Fruit fly (Drosophila melanogaster) whole organism, embryonic: ENCODE measurements around the gene lilli.

Experiments
- Bteb2 ChIP-seq: fragments of 200-800 bp; sonication (Bioruptor generic); optimal IDR thresholded peaks from 2 replicates; lab custom pipeline; 2016; ENCODE audit warnings: missing biosample characterization, missing genetic modification characterization
- CG10431 ChIP-seq: fragments of 200-800 bp; sonication (Bioruptor generic); optimal IDR thresholded peaks from 3 replicates; lab custom pipeline; 2018; ENCODE audit warnings: missing biosample characterization, mild to moderate bottlenecking, missing genetic modification characterization
- CG13424 ChIP-seq: fragments of 200-800 bp; sonication (Bioruptor generic); optimal IDR thresholded peaks from 2 replicates; lab custom pipeline; 2019; ENCODE audit warnings: missing biosample characterization, mild to moderate bottlenecking, missing genetic modification characterization, moderate library complexity
- CG13624 ChIP-seq: fragments of 200-800 bp; sonication (Bioruptor generic); optimal IDR thresholded peaks from 2 replicates; lab custom pipeline; 2016; ENCODE audit warnings: missing biosample characterization, missing genetic modification characterization
- CG15011 ChIP-seq: fragments of 200-800 bp; sonication (Bioruptor generic); optimal IDR thresholded peaks from 3 replicates; lab custom pipeline; 2018; ENCODE audit warnings: missing biosample characterization, mild to moderate bottlenecking, missing genetic modification characterization
- CG17359 ChIP-seq: fragments of 200-800 bp; sonication (Bioruptor generic); optimal IDR thresholded peaks from 3 replicates; lab custom pipeline; 2018; ENCODE audit warnings: missing biosample characterization, mild to moderate bottlenecking, missing genetic modification characterization, moderate library complexity
- CG2120 ChIP-seq: fragments of 200-800 bp; sonication (Bioruptor generic); optimal IDR thresholded peaks from 3 replicates; lab custom pipeline; 2016; ENCODE audit warnings: missing biosample characterization, missing genetic modification characterization
- CG2202 ChIP-seq: fragments of 200-800 bp; sonication (Bioruptor generic); optimal IDR thresholded peaks from 2 replicates; lab custom pipeline; 2018; ENCODE audit warnings: missing biosample characterization, mild to moderate bottlenecking, missing genetic modification characterization
- CG30020 ChIP-seq: fragments of 200-800 bp; optimal IDR thresholded peaks from 2 replicates; lab custom pipeline; 2019; ENCODE audit warnings: missing biosample characterization, mild to moderate bottlenecking, missing genetic modification characterization, moderate library complexity
- CG30431 ChIP-seq: fragments of 200-800 bp; sonication (Bioruptor generic); optimal IDR thresholded peaks from 2 replicates; lab custom pipeline; 2017; ENCODE audit warnings: missing biosample characterization, missing genetic modification characterization
- CG3726 ChIP-seq: fragments of 200-800 bp; sonication (Bioruptor generic); IDR thresholded peaks from 3 replicates; pipeline ENCODE4, ENCODE4 v1.3.6; 2022; ENCODE audit warnings: missing biosample characterization, missing genetic modification characterization
- CG3995 ChIP-seq: fragments of 200-800 bp; sonication (Bioruptor generic); optimal IDR thresholded peaks from 3 replicates; lab custom pipeline; 2016; ENCODE audit warnings: missing biosample characterization, missing genetic modification characterization
- CG4404 ChIP-seq: fragments of 200-800 bp; sonication (Bioruptor generic); IDR thresholded peaks from 2 replicates; pipeline ENCODE4 v1.3.6; 2022; ENCODE audit warnings: missing biosample characterization, missing genetic modification characterization
- CG4617 ChIP-seq: fragments of 200-800 bp; sonication (Bioruptor generic); optimal IDR thresholded peaks from 3 replicates; lab custom pipeline; 2016; ENCODE audit warnings: missing biosample characterization, missing genetic modification characterization, borderline replicate concordance
- CG5245 ChIP-seq: fragments of 200-800 bp; sonication (Bioruptor generic); optimal IDR thresholded peaks from 3 replicates; lab custom pipeline; 2016; ENCODE audit warnings: missing biosample characterization, missing genetic modification characterization
- CG6254 ChIP-seq: fragments of 200-800 bp; sonication (Bioruptor generic); optimal IDR thresholded peaks from 3 replicates; lab custom pipeline; 2017; ENCODE audit warnings: mild to moderate bottlenecking, missing biosample characterization, missing genetic modification reagents, missing genetic modification characterization
- CG7839 ChIP-seq: fragments of 200-800 bp; sonication (Bioruptor generic); optimal IDR thresholded peaks from 3 replicates; lab custom pipeline; 2018; ENCODE audit warnings: missing biosample characterization, mild to moderate bottlenecking, missing genetic modification characterization, moderate library complexity
- CG7987 ChIP-seq: fragments of 200-800 bp; sonication (Bioruptor generic); optimal IDR thresholded peaks from 2 replicates; lab custom pipeline; 2018; ENCODE audit warnings: missing biosample characterization, mild to moderate bottlenecking, missing genetic modification characterization, moderate library complexity
- CG8359 ChIP-seq: fragments of 200-800 bp; sonication (Bioruptor generic); optimal IDR thresholded peaks from 2 replicates; lab custom pipeline; 2017; ENCODE audit warnings: missing biosample characterization, mild to moderate bottlenecking, missing genetic modification characterization, borderline replicate concordance
- D ChIP-seq, 2 experiments: fragments of 200-800 bp in 1 of 2; fragments of >200 bp in 1 of 2; sonication (Bioruptor generic) in 1 of 2; optimal IDR thresholded peaks; 2 replicates in 1 of 2; 3 replicates in 1 of 2; lab custom pipeline; 2017; ENCODE audit warnings: mild to moderate bottlenecking in 1 of 2, missing biosample characterization in 1 of 2, missing genetic modification characterization in 1 of 2, missing genetic modification reagents in 1 of 2
- Deaf1 ChIP-seq: fragments of 200-800 bp; optimal IDR thresholded peaks from 3 replicates; lab custom pipeline; 2019; ENCODE audit warnings: missing biosample characterization, mild to moderate bottlenecking, missing genetic modification characterization, moderate library complexity
- Doc3 ChIP-seq: fragments of 200-800 bp; sonication (Bioruptor generic); IDR thresholded peaks from 3 replicates; pipeline ENCODE4 v1.3.6; 2022; ENCODE audit warnings: missing biosample characterization, missing genetic modification characterization; ENCODE audit not compliant: partially characterized antibody
- Drgx ChIP-seq: fragments of 200-800 bp; sonication (Bioruptor generic); IDR thresholded peaks from 2 replicates; pipeline ENCODE4 v1.3.6; 2022; ENCODE audit warnings: missing biosample characterization, missing genetic modification characterization
- Eip74EF ChIP-seq, 2 experiments: fragments of 200-800 bp in 1 of 2; fragments of >200 bp in 1 of 2; sonication (Bioruptor generic) in 1 of 2; optimal IDR thresholded peaks; 2 replicates each; lab custom pipeline; 2017 to 2019; ENCODE audit warnings: missing biosample characterization in 2 of 2, missing genetic modification characterization in 2 of 2, mild to moderate bottlenecking in 1 of 2, moderate library complexity in 1 of 2
- HLH3B ChIP-seq: fragments of 200-800 bp; sonication (Bioruptor generic); IDR thresholded peaks from 2 replicates; pipeline ENCODE4 v1.3.6; 2022; ENCODE audit warnings: missing biosample characterization, missing genetic modification characterization
- Mrtf ChIP-seq: fragments of 200-800 bp; sonication (Bioruptor generic); IDR thresholded peaks from 3 replicates; pipeline ENCODE4 v1.3.6; 2022; ENCODE audit warnings: missing biosample characterization, missing genetic modification characterization
- NK7.1 ChIP-seq: fragments of 200-800 bp; sonication (Bioruptor generic); optimal IDR thresholded peaks from 3 replicates; lab custom pipeline; 2016; ENCODE audit warnings: missing biosample characterization, missing genetic modification characterization
- NfI ChIP-seq: fragments of 200-800 bp; sonication (Bioruptor generic); optimal IDR thresholded peaks from 3 replicates; lab custom pipeline; 2018; ENCODE audit warnings: missing biosample characterization, mild to moderate bottlenecking, missing genetic modification characterization, moderate library complexity
- Opbp ChIP-seq: fragments of 200-800 bp; sonication (Bioruptor generic); IDR thresholded peaks from 3 replicates; pipeline ENCODE4 v1.3.6; 2022; ENCODE audit warnings: missing biosample characterization, missing genetic modification characterization; ENCODE audit not compliant: partially characterized antibody
- Sox100B ChIP-seq: fragments of 200-800 bp; sonication (Bioruptor generic); optimal IDR thresholded peaks from 3 replicates; lab custom pipeline; 2018; ENCODE audit warnings: missing biosample characterization, mild to moderate bottlenecking, missing genetic modification characterization
- Trl ChIP-seq, 3 experiments: fragments of >200 bp in 2 of 3; fragments of 200-800 bp in 1 of 3; sonication (Bioruptor generic) in 1 of 3; optimal IDR thresholded peaks; 2 replicates in 1 of 3; 3 replicates in 2 of 3; lab custom pipeline; 2016 to 2017; ENCODE audit warnings: missing biosample characterization in 1 of 3, missing genetic modification characterization in 1 of 3
- bbx ChIP-seq: fragments of 200-800 bp; sonication (Bioruptor generic); IDR thresholded peaks from 2 replicates; pipeline ENCODE4 v1.3.6; 2022; ENCODE audit warnings: missing biosample characterization, missing genetic modification characterization; ENCODE audit not compliant: partially characterized antibody
- chm ChIP-seq: fragments of 200-800 bp; sonication (Bioruptor generic); IDR thresholded peaks from 2 replicates; pipeline ENCODE4 v1.3.6; 2022; ENCODE audit warnings: missing biosample characterization, missing genetic modification characterization
- croc ChIP-seq: fragments of 200-800 bp; sonication (Bioruptor generic); conservative IDR thresholded peaks from 3 replicates; pipeline ENCODE4 v1.3.6; 2022; ENCODE audit warnings: missing biosample characterization, missing genetic modification characterization
- cwo ChIP-seq: fragments of 200-800 bp; sonication (Bioruptor generic); optimal IDR thresholded peaks from 3 replicates; lab custom pipeline; 2017; ENCODE audit warnings: missing biosample characterization, missing genetic modification characterization, mild to moderate bottlenecking, moderate library complexity, missing genetic modification reagents
- dati ChIP-seq: fragments of 200-800 bp; sonication (Bioruptor generic); IDR thresholded peaks from 2 replicates; pipeline ENCODE4 v1.3.6; 2022; ENCODE audit warnings: missing biosample characterization, missing genetic modification characterization
- dmrt11E ChIP-seq: fragments of 200-800 bp; sonication (Bioruptor generic); optimal IDR thresholded peaks from 3 replicates; lab custom pipeline; 2018; ENCODE audit warnings: missing biosample characterization, mild to moderate bottlenecking, missing genetic modification characterization, moderate library complexity
- fd3F ChIP-seq: fragments of 200-800 bp; sonication (Bioruptor generic); optimal IDR thresholded peaks from 2 replicates; lab custom pipeline; 2018; ENCODE audit warnings: missing biosample characterization, mild to moderate bottlenecking, missing genetic modification characterization, moderate library complexity
- insv ChIP-seq, 2 experiments: fragments of 200-800 bp; sonication (Bioruptor generic); optimal IDR thresholded peaks; 3 replicates each; lab custom pipeline; 2016 to 2018; ENCODE audit warnings: missing biosample characterization in 2 of 2, missing genetic modification characterization in 2 of 2
- jing ChIP-seq: fragments of 200-800 bp; sonication (Bioruptor generic); optimal IDR thresholded peaks from 2 replicates; lab custom pipeline; 2018; ENCODE audit warnings: missing biosample characterization, mild to moderate bottlenecking, missing genetic modification characterization
- luna ChIP-seq: fragments of 200-800 bp; sonication (Bioruptor generic); optimal IDR thresholded peaks from 2 replicates; lab custom pipeline; 2016; ENCODE audit warnings: missing biosample characterization, missing genetic modification characterization
- pho ChIP-seq: fragments of 200-800 bp; sonication (Bioruptor generic); optimal IDR thresholded peaks from 2 replicates; lab custom pipeline; 2016; ENCODE audit warnings: missing biosample characterization, missing genetic modification characterization
- salm ChIP-seq: fragments of 200-800 bp; sonication (Bioruptor generic); optimal IDR thresholded peaks from 2 replicates; lab custom pipeline; 2018; ENCODE audit warnings: missing biosample characterization, mild to moderate bottlenecking, missing genetic modification characterization
- slp2 ChIP-seq: fragments of 200-800 bp; sonication (Bioruptor generic); optimal IDR thresholded peaks from 2 replicates; lab custom pipeline; 2016; ENCODE audit warnings: missing biosample characterization, missing genetic modification characterization
- tap ChIP-seq: fragments of 200-800 bp; optimal IDR thresholded peaks from 3 replicates; lab custom pipeline; 2019; ENCODE audit warnings: missing biosample characterization, mild to moderate bottlenecking, missing genetic modification characterization, moderate library complexity
- ttk ChIP-seq: fragments of 200-800 bp; sonication (Bioruptor generic); IDR thresholded peaks from 2 replicates; pipeline ENCODE4 v2.1.2; 2022; ENCODE audit warnings: missing biosample characterization, missing genetic modification characterization
- wdn ChIP-seq: fragments of 200-800 bp; sonication (Bioruptor generic); IDR thresholded peaks from 2 replicates; pipeline ENCODE4 v1.3.6; 2022; ENCODE audit warnings: missing biosample characterization, missing genetic modification characterization
- zen2 ChIP-seq: fragments of 200-800 bp; sonication (Bioruptor generic); IDR thresholded peaks from 3 replicates; pipeline ENCODE4 v1.3.6; 2022; ENCODE audit warnings: missing biosample characterization, missing genetic modification characterization; ENCODE audit not compliant: partially characterized antibody

The lilli gene

dm6 chr2L:2897024-2897549, 11.4 kb downstream of the lilli start (continued):
- TF ChIP-seq salm, result peak; percentile 54
- peak; percentile 82 for TF ChIP-seq Mrtf
- peak; percentile 76 for TF ChIP-seq croc
- TF ChIP-seq CG3995 (GFP tag; lab: Kevin White, UChicago), result no peak
- no peak for TF ChIP-seq insv (GFP tag; optimal IDR thresholded peaks at IDR 0.05; lab: Kevin White, UChicago)
- no peak for TF ChIP-seq tap
- TF ChIP-seq luna (GFP tag; lab: Kevin White, UChicago), result no peak
- TF ChIP-seq Sox100B (GFP tag; lab: Kevin White, UChicago), result peak; percentile 57
- peak; percentile 70 for TF ChIP-seq dati (GFP tag; lab: Robert Waterston, UW)
- TF ChIP-seq Deaf1 (tag; lab: Kevin White, UChicago), result peak; percentile 19
- TF ChIP-seq Trl (optimal IDR thresholded peaks at IDR 0.05; lab: Kevin White, UChicago), result peak in 1 of 2 experiments; percentile 5
- peak; percentile 85 for TF ChIP-seq Trl (GFP tag; optimal IDR thresholded peaks at IDR 0.05; lab: Kevin White, UChicago)
- peak; percentile 86 for TF ChIP-seq CG30431
- TF ChIP-seq CG4617 (GFP tag; lab: Kevin White, UChicago), result peak; percentile 63
- peak; percentile 88 for TF ChIP-seq chm (GFP tag; lab: Robert Waterston, UW)
- peak; percentile 90 for TF ChIP-seq ttk (GFP tag; lab: Robert Waterston, UW)
- peak; percentile 60 for TF ChIP-seq CG4404 (GFP tag; lab: Robert Waterston, UW)
- no peak for TF ChIP-seq CG8359
- peak; percentile 56 for TF ChIP-seq pho
- TF ChIP-seq Eip74EF (GFP tag; optimal IDR thresholded peaks at IDR 0.05; lab: Kevin White, UChicago), result peak in 1 of 2 experiments; percentile 62
- peak; percentile 81 for TF ChIP-seq slp2
- peak; percentile 78 for TF ChIP-seq dmrt11E (tag; lab: Kevin White, UChicago)
- peak; percentile 67; the same call in 2 of the 3 replicates for TF ChIP-seq CG3726 (GFP tag; lab: Robert Waterston, UW)
- TF ChIP-seq Drgx, result peak; percentile 88
- TF ChIP-seq NfI (GFP tag; lab: Kevin White, UChicago), result peak; percentile 67
- peak; percentile 83 for TF ChIP-seq jing (GFP tag; lab: Kevin White, UChicago)
- peak; percentile 30 for TF ChIP-seq CG7987 (GFP tag; lab: Kevin White, UChicago)
- TF ChIP-seq CG13624 (GFP tag; lab: Kevin White, UChicago), result peak; percentile 79
- TF ChIP-seq CG7839 (tag; lab: Kevin White, UChicago), result peak; percentile 84
- TF ChIP-seq CG15011 (GFP tag; lab: Kevin White, UChicago), result no peak
- peak; percentile 60 for TF ChIP-seq CG13424 (tag; lab: Kevin White, UChicago)
- TF ChIP-seq HLH3B (GFP tag; lab: Robert Waterston, UW), result peak; percentile 83
- TF ChIP-seq NK7.1, result peak; percentile 49
- no peak for TF ChIP-seq CG10431 (GFP tag; lab: Kevin White, UChicago)
- TF ChIP-seq CG17359 (tag; lab: Kevin White, UChicago), result peak; percentile 81
- TF ChIP-seq CG5245, result peak; percentile 83
- peak; percentile 69 for TF ChIP-seq wdn (GFP tag; lab: Robert Waterston, UW)
- TF ChIP-seq Doc3 (GFP tag; lab: Robert Waterston, UW), result no peak
- TF ChIP-seq bbx (GFP tag; lab: Robert Waterston, UW), result no peak
- peak; percentile 61 for TF ChIP-seq CG2202 (tag; lab: Kevin White, UChicago)
- TF ChIP-seq Opbp (GFP tag; lab: Robert Waterston, UW), result no peak
- TF ChIP-seq zen2 (GFP tag; lab: Robert Waterston, UW), result no peak
- peak; percentile 65 for TF ChIP-seq CG6254 (GFP tag; lab: Kevin White, UChicago)
- no peak for TF ChIP-seq CG30020 (tag; lab: Kevin White, UChicago)
- peak; percentile 41 for TF ChIP-seq fd3F
- no peak for TF ChIP-seq D (optimal IDR thresholded peaks at IDR 0.05; lab: Kevin White, UChicago)
- peak; percentile 74 for TF ChIP-seq D (GFP tag; optimal IDR thresholded peaks at IDR 0.05; lab: Kevin White, UChicago)
- peak; percentile 78 for TF ChIP-seq CG2120 (GFP tag; lab: Kevin White, UChicago)
- peak; percentile 29 for TF ChIP-seq cwo (GFP tag; lab: Kevin White, UChicago)
- peak; percentile 70 for TF ChIP-seq Bteb2 (GFP tag; lab: Kevin White, UChicago)
